Fruit fly (Drosophila melanogaster): Measurements from ENCODE around the gene CG42813.
A peak's percentile ranks its signal among the peaks of the same experiment; 100 is the strongest.

Gene CG42813

dm6 chr3R:27228342-27228741, at the start of gene CG42813:
CG42813 (minus strand) TSS chr3R:27228561.
- no peak for TF ChIP-seq ro (GFP tag; IDR thresholded peaks at IDR 0.05)
- TF ChIP-seq Dll (GFP tag; IDR thresholded peaks at IDR 0.05; ENCODE audit: partially characterized antibody) = peak; percentile 17; the same call in 1 of the 4 replicates
- peak; percentile 16; the same call in 1 of the 2 replicates for TF ChIP-seq Bgb (GFP tag; IDR thresholded peaks at IDR 0.05; ENCODE audit: partially characterized antibody)
- TF ChIP-seq ssp (GFP tag; IDR thresholded peaks at IDR 0.05) = no peak
- no peak for TF ChIP-seq CG18476 (GFP tag; optimal IDR thresholded peaks at IDR 0.05)
- TF ChIP-seq CG8478 (optimal IDR thresholded peaks at IDR 0.05) = no peak
- TF ChIP-seq Myb (GFP tag; optimal IDR thresholded peaks at IDR 0.05) = peak; percentile 90
- 0 out of 2 replicates have a peak, but pooled peaks have one; percentile 28 for TF ChIP-seq unc-4 (GFP tag; IDR thresholded peaks at IDR 0.05; ENCODE audit: partially characterized antibody)
- TF ChIP-seq cad (GFP tag; optimal IDR thresholded peaks at IDR 0.05) = no peak
- no peak for TF ChIP-seq CG43689 (GFP tag; IDR thresholded peaks at IDR 0.05)
- no peak for TF ChIP-seq nmo (GFP tag; optimal IDR thresholded peaks at IDR 0.05)
- no peak for TF ChIP-seq ttk (GFP tag; IDR thresholded peaks at IDR 0.05)
- TF ChIP-seq Sox100B (GFP tag; optimal IDR thresholded peaks at IDR 0.05) = no peak
- TF ChIP-seq MESR4 (GFP tag; optimal IDR thresholded peaks at IDR 0.05) = peak; percentile 15
- TF ChIP-seq Lhr (GFP tag; optimal IDR thresholded peaks at IDR 0.05) = no peak
- TF ChIP-seq gfzf (GFP tag; optimal IDR thresholded peaks at IDR 0.05) = peak; percentile 64
- no peak for TF ChIP-seq trem (tag; optimal IDR thresholded peaks at IDR 0.05)
- TF ChIP-seq CG11695 (GFP tag; IDR thresholded peaks at IDR 0.05) = no peak
- no peak for TF ChIP-seq CG11247 (GFP tag; IDR thresholded peaks at IDR 0.05)
- TF ChIP-seq Elba2 (GFP tag; optimal IDR thresholded peaks at IDR 0.05) = no peak
- no peak for TF ChIP-seq ara (GFP tag; IDR thresholded peaks at IDR 0.05)
- peak; percentile 29; the same call in 1 of the 2 replicates for TF ChIP-seq CG3847 (GFP tag; IDR thresholded peaks at IDR 0.05)
- peak; percentile 38 for TF ChIP-seq Med (GFP tag)
- peak; percentile 55 for TF ChIP-seq E2f2 (GFP tag; IDR thresholded peaks at IDR 0.05)
- TF ChIP-seq gce (GFP tag; IDR thresholded peaks at IDR 0.05) = no peak
- peak; percentile 40; the same call in 1 of the 3 replicates for TF ChIP-seq CG34224 (GFP tag; IDR thresholded peaks at IDR 0.05; ENCODE audit: partially characterized antibody)
- TF ChIP-seq CG11093 (GFP tag; IDR thresholded peaks at IDR 0.05) = no peak
- no peak for TF ChIP-seq CG18599 (GFP tag; optimal IDR thresholded peaks at IDR 0.05)
- no peak for TF ChIP-seq CG10654 (GFP tag; optimal IDR thresholded peaks at IDR 0.05)
- TF ChIP-seq CG14965 (GFP tag; optimal IDR thresholded peaks at IDR 0.05; ENCODE audit: borderline replicate concordance) = peak; percentile 65
- TF ChIP-seq bab2 (GFP tag; optimal IDR thresholded peaks at IDR 0.05) = no peak
- TF ChIP-seq Ada2b (GFP tag; IDR thresholded peaks at IDR 0.05) = no peak
- no peak for TF ChIP-seq CG8944 (GFP tag; optimal IDR thresholded peaks at IDR 0.05)
- TF ChIP-seq eyg (GFP tag; optimal IDR thresholded peaks at IDR 0.05) = no peak
- TF ChIP-seq otp (GFP tag; IDR thresholded peaks at IDR 0.05) = no peak
- peak; percentile 43 for TF ChIP-seq Dp (GFP tag; optimal IDR thresholded peaks at IDR 0.05)
- TF ChIP-seq Sry-δ (GFP tag; optimal IDR thresholded peaks at IDR 0.05) = no peak
- TF ChIP-seq crp (GFP tag; optimal IDR thresholded peaks at IDR 0.05) = peak in 1 of 2 experiments; percentile 92
- no peak for TF ChIP-seq ham (GFP tag; IDR thresholded peaks at IDR 0.05)
- TF ChIP-seq Adf1 (GFP tag; IDR thresholded peaks at IDR 0.05) = peak; percentile 11; the same call in 1 of the 2 replicates
- TF ChIP-seq Stat92E (GFP tag; optimal IDR thresholded peaks at IDR 0.05) = no peak
- peak; percentile 25 for TF ChIP-seq HmgZ (tag; optimal IDR thresholded peaks at IDR 0.05)
- no peak for TF ChIP-seq Side (GFP tag; optimal IDR thresholded peaks at IDR 0.05)
- TF ChIP-seq CG17829 (tag; optimal IDR thresholded peaks at IDR 0.05) = no peak
- TF ChIP-seq gsb (GFP tag; IDR thresholded peaks at IDR 0.05) = no peak
- TF ChIP-seq MBD-R2 (GFP tag; IDR thresholded peaks at IDR 0.05) = peak; percentile 76
- TF ChIP-seq jumu (GFP tag; optimal IDR thresholded peaks at IDR 0.05) = no peak
- TF ChIP-seq usp (GFP tag; optimal IDR thresholded peaks at IDR 0.05) = no peak
- TF ChIP-seq pho (GFP tag; optimal IDR thresholded peaks at IDR 0.05) = no peak
- no peak for TF ChIP-seq ash1 (GFP tag; optimal IDR thresholded peaks at IDR 0.05)
- peak; percentile 53 for TF ChIP-seq CG13287 (GFP tag; IDR thresholded peaks at IDR 0.05; ENCODE audit: partially characterized antibody)
- TF ChIP-seq eve (GFP tag; optimal IDR thresholded peaks at IDR 0.05) = no peak
